Fruit fly (Drosophila melanogaster) whole organism, embryonic: ENCODE data around the gene CG9184.

ENCODE experiments used
- Atf6 ChIP-seq: fragments of 200-800 bp; sonication (Bioruptor generic); IDR thresholded peaks from 2 replicates; pipeline ENCODE4 v1.3.6; 2022; ENCODE audit warnings: missing biosample characterization, missing genetic modification characterization
- CG10543 ChIP-seq: fragments of 200-800 bp; sonication (Bioruptor generic); optimal IDR thresholded peaks from 3 replicates; lab custom pipeline; 2017; ENCODE audit warnings: missing biosample characterization, mild to moderate bottlenecking, missing genetic modification characterization, moderate library complexity
- CG10654 ChIP-seq: fragments of 200-800 bp; sonication (Bioruptor generic); optimal IDR thresholded peaks from 2 replicates; lab custom pipeline; 2016; ENCODE audit warnings: missing biosample characterization, missing genetic modification characterization
- CG11723 ChIP-seq: fragments of 200-800 bp; sonication (Bioruptor generic); optimal IDR thresholded peaks from 2 replicates; lab custom pipeline; 2017; ENCODE audit warnings: missing biosample characterization, mild to moderate bottlenecking, missing genetic modification characterization
- CG14710 ChIP-seq: fragments of 200-800 bp; sonication (Bioruptor generic); optimal IDR thresholded peaks from 3 replicates; lab custom pipeline; 2019; ENCODE audit warnings: missing biosample characterization, mild to moderate bottlenecking, missing genetic modification characterization, moderate library complexity
- CG1603 ChIP-seq: fragments of 200-800 bp; sonication (Bioruptor generic); optimal IDR thresholded peaks from 2 replicates; lab custom pipeline; 2019; ENCODE audit warnings: missing biosample characterization, mild to moderate bottlenecking, missing genetic modification characterization, moderate library complexity
- CG2889 ChIP-seq: fragments of 200-800 bp; sonication (Bioruptor generic); IDR thresholded peaks from 3 replicates; pipeline ENCODE4 v1.3.6; 2022; ENCODE audit warnings: missing biosample characterization, missing genetic modification characterization
- CG4282 ChIP-seq: fragments of 200-800 bp; sonication (Bioruptor generic); optimal IDR thresholded peaks from 2 replicates; lab custom pipeline; 2016; ENCODE audit warnings: missing biosample characterization, missing genetic modification characterization
- CG6175 ChIP-seq: fragments of 200-800 bp; sonication (Bioruptor generic); IDR thresholded peaks from 3 replicates; pipeline ENCODE4 v1.3.6; 2022; ENCODE audit warnings: missing biosample characterization, missing genetic modification characterization
- CG7271 ChIP-seq: fragments of 200-800 bp; sonication (Bioruptor generic); optimal IDR thresholded peaks from 2 replicates; lab custom pipeline; 2018; ENCODE audit warnings: missing biosample characterization, mild to moderate bottlenecking, missing genetic modification characterization, moderate library complexity
- CG7839 ChIP-seq: fragments of 200-800 bp; sonication (Bioruptor generic); optimal IDR thresholded peaks from 3 replicates; lab custom pipeline; 2018; ENCODE audit warnings: missing biosample characterization, mild to moderate bottlenecking, missing genetic modification characterization, moderate library complexity
- CG9437 ChIP-seq: fragments of 200-800 bp; sonication (Bioruptor generic); optimal IDR thresholded peaks from 2 replicates; lab custom pipeline; 2018; ENCODE audit warnings: missing biosample characterization, mild to moderate bottlenecking, missing genetic modification characterization
- CG9727 ChIP-seq: fragments of 200-800 bp; sonication (Bioruptor generic); optimal IDR thresholded peaks from 3 replicates; lab custom pipeline; 2017; ENCODE audit warnings: missing biosample characterization, mild to moderate bottlenecking, missing genetic modification characterization
- D19A ChIP-seq: fragments of 200-800 bp; optimal IDR thresholded peaks from 3 replicates; lab custom pipeline; 2019; ENCODE audit warnings: missing biosample characterization, mild to moderate bottlenecking, missing genetic modification characterization, moderate library complexity
- Dbx ChIP-seq: fragments of 200-800 bp; sonication (Bioruptor generic); IDR thresholded peaks from 3 replicates; pipeline ENCODE4 v1.3.6; 2022; ENCODE audit warnings: missing biosample characterization, missing genetic modification characterization
- Doc3 ChIP-seq: fragments of 200-800 bp; sonication (Bioruptor generic); IDR thresholded peaks from 3 replicates; pipeline ENCODE4 v1.3.6; 2022; ENCODE audit warnings: missing biosample characterization, missing genetic modification characterization; ENCODE audit not compliant: partially characterized antibody
- Eip74EF ChIP-seq, 2 experiments: fragments of 200-800 bp in 1 of 2; fragments of >200 bp in 1 of 2; sonication (Bioruptor generic) in 1 of 2; optimal IDR thresholded peaks; 2 replicates each; lab custom pipeline; 2017 to 2019; ENCODE audit warnings: missing biosample characterization in 2 of 2, missing genetic modification characterization in 2 of 2, mild to moderate bottlenecking in 1 of 2, moderate library complexity in 1 of 2
- Ets65A ChIP-seq: fragments of 200-800 bp; sonication (Bioruptor generic); peaks from one replicate; lab custom pipeline; 2016; ENCODE audit warnings: missing biosample characterization, missing genetic modification characterization
- Fer2 ChIP-seq: fragments of 200-800 bp; sonication (Bioruptor generic); optimal IDR thresholded peaks from 2 replicates; lab custom pipeline; 2018; ENCODE audit warnings: missing biosample characterization, mild to moderate bottlenecking, missing genetic modification characterization, moderate library complexity
- Med ChIP-seq: fragments of 200-800 bp; sonication (Bioruptor generic); peaks from one replicate; lab custom pipeline; 2016; ENCODE audit warnings: missing biosample characterization, missing genetic modification characterization, mild to moderate bottlenecking, inconsistent platforms, moderate library complexity
- Ptx1 ChIP-seq: fragments of 200-800 bp; sonication (Bioruptor generic); IDR thresholded peaks from 2 replicates; pipeline ENCODE4 v1.3.6; 2022; ENCODE audit warnings: missing biosample characterization, missing genetic modification characterization
- Rx ChIP-seq: fragments of 200-800 bp; sonication (Bioruptor generic); IDR thresholded peaks from 2 replicates; pipeline ENCODE4 v1.3.6; 2022; ENCODE audit warnings: missing biosample characterization, missing genetic modification characterization
- Scr ChIP-seq: fragments of 200-800 bp; sonication (Bioruptor generic); IDR thresholded peaks from 2 replicates; pipeline ENCODE4 v1.3.6; 2022; ENCODE audit warnings: missing biosample characterization, missing genetic modification characterization; ENCODE audit not compliant: partially characterized antibody
- ab ChIP-seq: fragments of 200-800 bp; sonication (Bioruptor generic); optimal IDR thresholded peaks from 2 replicates; lab custom pipeline; 2016; ENCODE audit warnings: missing biosample characterization, missing genetic modification characterization
- amos ChIP-seq: fragments of 200-800 bp; sonication (Bioruptor generic); IDR thresholded peaks from 2 replicates; pipeline ENCODE4 v1.3.6; 2022; ENCODE audit warnings: missing biosample characterization, missing genetic modification characterization; ENCODE audit not compliant: partially characterized antibody
- bsh ChIP-seq, 2 experiments: fragments of 200-800 bp; sonication (Bioruptor generic); optimal IDR thresholded peaks; 2 replicates each; lab custom pipeline; 2017 to 2018; ENCODE audit warnings: mild to moderate bottlenecking in 2 of 2, missing biosample characterization in 2 of 2, missing genetic modification characterization in 2 of 2, moderate library complexity in 1 of 2
- ci ChIP-seq: fragments of 200-800 bp; sonication (Bioruptor generic); IDR thresholded peaks from 3 replicates; pipeline ENCODE4 v1.3.6; 2022; ENCODE audit warnings: missing biosample characterization, missing genetic modification characterization
- crol ChIP-seq: fragments of 200-800 bp; sonication (Bioruptor generic); IDR thresholded peaks from 2 replicates; pipeline ENCODE4 v1.3.6; 2022; ENCODE audit warnings: missing biosample characterization, missing genetic modification characterization
- exex ChIP-seq: fragments of 200-800 bp; sonication (Bioruptor generic); optimal IDR thresholded peaks from 4 replicates; lab custom pipeline; 2018; ENCODE audit warnings: missing biosample characterization, mild to moderate bottlenecking, missing genetic modification characterization, moderate library complexity
- gcm ChIP-seq: fragments of 200-800 bp; sonication (Bioruptor generic); optimal IDR thresholded peaks from 2 replicates; lab custom pipeline; 2019; ENCODE audit warnings: missing biosample characterization, mild to moderate bottlenecking, missing genetic modification characterization, moderate library complexity
- grn ChIP-seq: fragments of 200-800 bp; sonication (Bioruptor generic); optimal IDR thresholded peaks from 3 replicates; lab custom pipeline; 2017; ENCODE audit warnings: missing biosample characterization, missing genetic modification characterization
- ham ChIP-seq: fragments of 200-800 bp; sonication (Bioruptor generic); IDR thresholded peaks from 2 replicates; pipeline ENCODE4 v1.3.6; 2022; ENCODE audit warnings: missing biosample characterization, missing genetic modification characterization
- nom ChIP-seq: fragments of 200-800 bp; sonication (Bioruptor generic); optimal IDR thresholded peaks from 2 replicates; lab custom pipeline; 2017; ENCODE audit warnings: missing biosample characterization, missing genetic modification characterization, mild to moderate bottlenecking, moderate library complexity, missing genetic modification reagents
- peb ChIP-seq: fragments of 200-800 bp; sonication (Bioruptor generic); IDR thresholded peaks from 2 replicates; pipeline ENCODE4 v1.3.6; 2022; ENCODE audit warnings: missing biosample characterization, missing genetic modification characterization
- ranshi ChIP-seq: fragments of 200-800 bp; sonication (Bioruptor generic); IDR thresholded peaks from 2 replicates; pipeline ENCODE4 v1.3.6; 2022; ENCODE audit warnings: missing biosample characterization, missing genetic modification characterization
- sens ChIP-seq: fragments of 200-800 bp; sonication (Bioruptor generic); peaks from one replicate; lab custom pipeline; 2016; ENCODE audit warnings: missing biosample characterization, missing genetic modification characterization
- sens-2 ChIP-seq: fragments of 200-800 bp; sonication (Bioruptor generic); IDR thresholded peaks from 2 replicates; pipeline ENCODE4 v1.3.6; 2022; ENCODE audit warnings: missing biosample characterization, missing genetic modification characterization
- sima ChIP-seq: fragments of 200-800 bp; sonication (Bioruptor generic); optimal IDR thresholded peaks from 2 replicates; lab custom pipeline; 2016; ENCODE audit warnings: missing biosample characterization, missing genetic modification characterization
- stc ChIP-seq: fragments of 200-800 bp; sonication (Bioruptor generic); IDR thresholded peaks from 2 replicates; pipeline ENCODE4 v1.3.6; 2022; ENCODE audit warnings: missing biosample characterization, missing genetic modification characterization
- sug ChIP-seq: fragments of 200-800 bp; optimal IDR thresholded peaks from 2 replicates; lab custom pipeline; 2019; ENCODE audit warnings: missing biosample characterization, mild to moderate bottlenecking, missing genetic modification characterization, moderate library complexity
- tio ChIP-seq: fragments of 200-800 bp; sonication (Bioruptor generic); optimal IDR thresholded peaks from 2 replicates; lab custom pipeline; 2017; ENCODE audit warnings: missing biosample characterization, missing genetic modification characterization, inconsistent platforms
- zfh1 ChIP-seq: fragments of 200-800 bp; sonication (Bioruptor generic); IDR thresholded peaks from 3 replicates; pipeline ENCODE4 v1.3.6; 2022; ENCODE audit warnings: missing biosample characterization, missing genetic modification characterization

Gene CG9184

dm6 chr3L:1348248-1348647 lies 25.6 kb upstream of the CG9184 start (continued):
- TF ChIP-seq ham (GFP tag; lab: Robert Waterston, UW) (no peak), CG14710 (tag; lab: Kevin White, UChicago) (no peak), Ptx1 (GFP tag; lab: Robert Waterston, UW) (0 out of 2 replicates have a peak, but pooled peaks have one; percentile 29), nom (GFP tag; lab: Kevin White, UChicago) (peak; percentile 1), CG7839 (tag; lab: Kevin White, UChicago) (no peak), bsh (GFP tag; optimal IDR thresholded peaks at IDR 0.05; lab: Kevin White, UChicago) (peak in 1 of 2 experiments; percentile 56), Dbx (GFP tag; lab: Robert Waterston, UW) (no peak), CG1603 (tag; lab: Kevin White, UChicago) (peak; percentile 23), ab (GFP tag; lab: Kevin White, UChicago) (no peak), CG9437 (GFP tag; lab: Kevin White, UChicago) (no peak), Rx (GFP tag; lab: Robert Waterston, UW) (0 out of 2 replicates have a peak, but pooled peaks have one; percentile 21), D19A (peak; percentile 82), Med (GFP tag; lab: Kevin White, UChicago) (peak; percentile 77), ci (GFP tag; lab: Robert Waterston, UW) (peak; percentile 54; the same call in 1 of the 3 replicates), CG2889 (no peak), Ets65A (peak; percentile 89), sens-2 (GFP tag; lab: Robert Waterston, UW) (0 out of 2 replicates have a peak, but pooled peaks have one; percentile 5), sens (peak; percentile 74), peb (GFP tag; lab: Robert Waterston, UW) (no peak), Doc3 (GFP tag; lab: Robert Waterston, UW) (no peak), ranshi (GFP tag; lab: Robert Waterston, UW) (no peak)

dm6 chr3L:1346956-1347587 lies 24.5 kb upstream of the CG9184 start:
- TF ChIP-seq Fer2 (tag; lab: Kevin White, UChicago) (no peak), Atf6 (0 out of 2 replicates have a peak, but pooled peaks have one; percentile 9), Doc3 (GFP tag; lab: Robert Waterston, UW) (0 out of 3 replicates have a peak, but pooled peaks have one; percentile 15), Scr (GFP tag; lab: Robert Waterston, UW) (peak; percentile 17; the same call in 1 of the 2 replicates), Med (GFP tag; lab: Kevin White, UChicago) (peak; percentile 70), CG9727 (no peak), zfh1 (no peak), CG7271 (tag; lab: Kevin White, UChicago) (no peak), grn (GFP tag; lab: Kevin White, UChicago) (peak; percentile 44), CG10654 (GFP tag; lab: Kevin White, UChicago) (no peak), CG4282 (no peak), CG11723 (GFP tag; lab: Kevin White, UChicago) (no peak), amos (GFP tag; lab: Robert Waterston, UW) (peak; percentile 9; the same call in 1 of the 2 replicates), sug (tag; lab: Kevin White, UChicago) (peak; percentile 51), exex (peak; percentile 42), tio (GFP tag; lab: Kevin White, UChicago) (no peak), stc (GFP tag; lab: Robert Waterston, UW) (no peak), CG10543 (GFP tag; lab: Kevin White, UChicago) (peak; percentile 44), sima (GFP tag; lab: Kevin White, UChicago) (no peak), CG6175 (0 out of 3 replicates have a peak, but pooled peaks have one; percentile 14), Eip74EF (GFP tag; optimal IDR thresholded peaks at IDR 0.05; lab: Kevin White, UChicago) (no peak), crol (GFP tag; lab: Robert Waterston, UW) (0 out of 2 replicates have a peak, but pooled peaks have one; percentile 19), gcm (GFP tag; lab: Kevin White, UChicago) (peak; percentile 68), Ets65A (peak; percentile 76)
